Fruit fly (Drosophila melanogaster): ENCODE results near the gene Pgam5.

Gene Pgam5

DNA sequence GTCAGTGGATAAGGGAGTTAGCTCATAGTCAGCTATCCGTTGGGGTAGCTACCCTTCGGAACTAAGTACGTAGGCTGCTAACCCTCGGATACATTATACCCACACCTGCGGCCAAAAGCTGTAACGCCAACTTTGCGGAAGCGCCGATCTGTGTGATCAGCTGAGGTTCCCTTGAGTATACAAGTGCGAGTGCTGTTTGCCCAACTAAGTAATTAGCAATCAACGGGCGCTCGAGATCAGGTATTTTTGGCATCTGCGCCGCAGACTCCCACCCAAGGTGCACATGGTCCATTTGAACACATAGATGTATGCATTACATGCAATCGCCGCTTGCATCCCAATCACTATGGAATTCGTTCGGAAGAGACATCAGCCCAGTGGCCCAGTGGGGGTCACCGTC, 19.3 kb downstream of the Pgam5 start (continued):
- no peak for TF ChIP-seq pan (optimal IDR thresholded peaks at IDR 0.05)
- peak in 1 of 2 experiments; percentile 46 for TF ChIP-seq pan (GFP tag; optimal IDR thresholded peaks at IDR 0.05 in 1 of 2, IDR thresholded peaks at IDR 0.05 in 1 of 2)
- TF ChIP-seq CG11093 (GFP tag; IDR thresholded peaks at IDR 0.05) = no peak
- no peak for TF ChIP-seq dan (GFP tag; IDR thresholded peaks at IDR 0.05)
- TF ChIP-seq gsb-n (tag; optimal IDR thresholded peaks at IDR 0.05) = no peak
- TF ChIP-seq B-H2 (GFP tag; optimal IDR thresholded peaks at IDR 0.05) = peak; percentile 72
- no peak for TF ChIP-seq Opbp (GFP tag; IDR thresholded peaks at IDR 0.05; ENCODE audit: partially characterized antibody)
- peak; percentile 85 for TF ChIP-seq CG12769 (tag; optimal IDR thresholded peaks at IDR 0.05)
- peak; percentile 46 for TF ChIP-seq Antp (GFP tag; optimal IDR thresholded peaks at IDR 0.05)
- TF ChIP-seq Med (GFP tag) = peak; percentile 94
- TF ChIP-seq CG16863 (GFP tag; optimal IDR thresholded peaks at IDR 0.05) = no peak
- peak; percentile 8 for TF ChIP-seq CG30403 (GFP tag; optimal IDR thresholded peaks at IDR 0.05)
- TF ChIP-seq gro (GFP tag; optimal IDR thresholded peaks at IDR 0.05) = peak; percentile 80
- no peak for TF ChIP-seq Doc3 (GFP tag; IDR thresholded peaks at IDR 0.05; ENCODE audit: partially characterized antibody)
- peak; percentile 50 for TF ChIP-seq crc (GFP tag; optimal IDR thresholded peaks at IDR 0.05)
- TF ChIP-seq CG17359 (tag; optimal IDR thresholded peaks at IDR 0.05) = peak; percentile 55
- TF ChIP-seq Dref (GFP tag; IDR thresholded peaks at IDR 0.05) = no peak
- TF ChIP-seq HLHmδ (GFP tag; optimal IDR thresholded peaks at IDR 0.05) = no peak
- TF ChIP-seq CHES-1-like (GFP tag; optimal IDR thresholded peaks at IDR 0.05) = peak; percentile 70
- TF ChIP-seq CG10267 (tag; optimal IDR thresholded peaks at IDR 0.05) = no peak
- TF ChIP-seq Lhr (GFP tag; optimal IDR thresholded peaks at IDR 0.05) = no peak
- TF ChIP-seq Dfd (GFP tag; optimal IDR thresholded peaks at IDR 0.05) = no peak
- TF ChIP-seq CkIIα-i1 (GFP tag; IDR thresholded peaks at IDR 0.05) = peak; percentile 32; the same call in 1 of the 2 replicates
- no peak for TF ChIP-seq fd96Cb (tag; optimal IDR thresholded peaks at IDR 0.05)
- TF ChIP-seq wek (GFP tag; optimal IDR thresholded peaks at IDR 0.05) = peak; percentile 75
- TF ChIP-seq ab (GFP tag; optimal IDR thresholded peaks at IDR 0.05) = no peak
- peak; percentile 43 for TF ChIP-seq Bdp1 (GFP tag; optimal IDR thresholded peaks at IDR 0.05)
- no peak for TF ChIP-seq CG30431 (GFP tag; optimal IDR thresholded peaks at IDR 0.05)
- TF ChIP-seq HmgD (GFP tag; optimal IDR thresholded peaks at IDR 0.05) = no peak
- peak; percentile 83 for TF ChIP-seq CG13894 (tag; optimal IDR thresholded peaks at IDR 0.05)
- no peak for TF ChIP-seq yki (optimal IDR thresholded peaks at IDR 0.05)
- no peak for TF ChIP-seq al (GFP tag; IDR thresholded peaks at IDR 0.05)
- TF ChIP-seq Bgb (GFP tag; IDR thresholded peaks at IDR 0.05; ENCODE audit: partially characterized antibody) = no peak
- TF ChIP-seq Rx (GFP tag; IDR thresholded peaks at IDR 0.05) = no peak
- 0 out of 2 replicates have a peak, but pooled peaks have one; percentile 24 for TF ChIP-seq danr (GFP tag; IDR thresholded peaks at IDR 0.05)
- TF ChIP-seq CG9437 (GFP tag; optimal IDR thresholded peaks at IDR 0.05) = no peak
- TF ChIP-seq Eip74EF (GFP tag; optimal IDR thresholded peaks at IDR 0.05) = peak in 1 of 2 experiments; percentile 59
- peak; percentile 28 for TF ChIP-seq Sry-δ (GFP tag; optimal IDR thresholded peaks at IDR 0.05)
- peak; percentile 65; the same call in 1 of the 2 replicates for TF ChIP-seq CG16779 (GFP tag; IDR thresholded peaks at IDR 0.05)
- no peak for TF ChIP-seq sna (GFP tag; IDR thresholded peaks at IDR 0.05; ENCODE audit: partially characterized antibody)
- no peak for TF ChIP-seq hb (GFP tag; IDR thresholded peaks at IDR 0.05; ENCODE audit: partially characterized antibody)
- TF ChIP-seq dpn (GFP tag; optimal IDR thresholded peaks at IDR 0.05) = peak; percentile 21 to 77
- TF ChIP-seq CG14965 (GFP tag; optimal IDR thresholded peaks at IDR 0.05; ENCODE audit: borderline replicate concordance) = peak; percentile 50
- no peak for TF ChIP-seq Lpt (GFP tag; optimal IDR thresholded peaks at IDR 0.05)
- no peak for TF ChIP-seq CG8478 (optimal IDR thresholded peaks at IDR 0.05)
- TF ChIP-seq crol (GFP tag; IDR thresholded peaks at IDR 0.05) = no peak
- no peak for TF ChIP-seq slp2 (GFP tag; optimal IDR thresholded peaks at IDR 0.05)
- no peak for TF ChIP-seq ssp (GFP tag; IDR thresholded peaks at IDR 0.05)
- TF ChIP-seq CG7786 (GFP tag; optimal IDR thresholded peaks at IDR 0.05) = peak; percentile 23
- TF ChIP-seq CG6791 (GFP tag; IDR thresholded peaks at IDR 0.05; ENCODE audit: partially characterized antibody) = no peak
- peak; percentile 66 for TF ChIP-seq pho (GFP tag; optimal IDR thresholded peaks at IDR 0.05)
- no peak for TF ChIP-seq CG30020 (tag; optimal IDR thresholded peaks at IDR 0.05)

All from whole organism, embryonic.